Worm (Caenorhabditis elegans) whole organism, L3 larva: Measurements from ENCODE around the gene ZK669.3.

Experiments
- R02D3.7 ChIP-seq: fragments of 150-350 bp; optimal IDR thresholded peaks from 2 replicates; lab custom pipeline; 2014; ENCODE audit warnings: missing biosample characterization, missing genetic modification characterization
- ZK546.5 ChIP-seq: sonication (generic microtip); optimal IDR thresholded peaks from 2 replicates; lab custom pipeline; 2017; ENCODE audit warnings: missing biosample characterization, missing genetic modification characterization
- aly-2 ChIP-seq: fragments of 150-350 bp; optimal IDR thresholded peaks from 2 replicates; lab custom pipeline; 2014; ENCODE audit warnings: missing biosample characterization, missing genetic modification characterization
- ama-1 ChIP-seq: fragments of 150-350 bp; optimal IDR thresholded peaks from 2 replicates; lab custom pipeline; 2018
- ceh-16 ChIP-seq: sonication (generic microtip); optimal IDR thresholded peaks from 2 replicates; lab custom pipeline; 2017; ENCODE audit warnings: missing biosample characterization, missing genetic modification characterization
- ceh-28 ChIP-seq: fragments of 150-350 bp; optimal IDR thresholded peaks from 2 replicates; lab custom pipeline; 2014; ENCODE audit warnings: missing biosample characterization, missing genetic modification reagents, missing genetic modification characterization
- ceh-82 ChIP-seq: fragments of 150-350 bp; optimal IDR thresholded peaks from 2 replicates; lab custom pipeline; 2014; ENCODE audit warnings: missing biosample characterization, missing genetic modification characterization
- ceh-9 ChIP-seq: sonication (generic microtip); optimal IDR thresholded peaks from 2 replicates; lab custom pipeline; 2018; ENCODE audit warnings: missing biosample characterization, missing genetic modification characterization
- daf-12 ChIP-seq: fragments of 150-350 bp; optimal IDR thresholded peaks from 2 replicates; lab custom pipeline; 2014; ENCODE audit warnings: missing biosample characterization, missing genetic modification reagents, missing genetic modification characterization
- egl-27 ChIP-seq: sonication (generic microtip); optimal IDR thresholded peaks from 4 replicates; lab custom pipeline; 2017; ENCODE audit warnings: missing biosample characterization, missing genetic modification reagents, missing genetic modification characterization
- egl-5 ChIP-seq: fragments of 150-350 bp; optimal IDR thresholded peaks from 2 replicates; lab custom pipeline; 2017; ENCODE audit warnings: missing biosample characterization, missing genetic modification reagents, missing genetic modification characterization, inconsistent platforms
- elt-1 ChIP-seq: fragments of 150-350 bp; optimal IDR thresholded peaks from 2 replicates; lab custom pipeline; 2014; ENCODE audit warnings: missing biosample characterization, missing genetic modification characterization
- elt-2 ChIP-seq: sonication (generic microtip); optimal IDR thresholded peaks from 2 replicates; lab custom pipeline; 2016; ENCODE audit warnings: missing genetic modification reagents, mild to moderate bottlenecking, missing genetic modification characterization, missing compliant biosample characterization
- elt-3 ChIP-seq, 3 experiments: fragments of 150-350 bp in 1 of 3; sonication (generic microtip) in 2 of 3; optimal IDR thresholded peaks; 2 replicates in 2 of 3; 4 replicates in 1 of 3; lab custom pipeline; 2014 to 2017; ENCODE audit warnings: missing biosample characterization in 3 of 3, missing genetic modification characterization in 3 of 3
- eor-1 ChIP-seq, 2 experiments: fragments of 150-350 bp; optimal IDR thresholded peaks; 2 replicates each; lab custom pipeline; 2014 to 2018; ENCODE audit warnings: missing biosample characterization in 2 of 2, missing genetic modification characterization in 2 of 2
- fkh-10 ChIP-seq: sonication (generic microtip); optimal IDR thresholded peaks from 2 replicates; lab custom pipeline; 2017; ENCODE audit warnings: missing biosample characterization, missing genetic modification reagents, missing genetic modification characterization
- fkh-2 ChIP-seq: fragments of 150-350 bp; optimal IDR thresholded peaks from 2 replicates; lab custom pipeline; 2014; ENCODE audit warnings: missing biosample characterization, missing genetic modification reagents, missing genetic modification characterization
- fos-1 ChIP-seq: fragments of 150-350 bp; optimal IDR thresholded peaks from 2 replicates; lab custom pipeline; 2014; ENCODE audit warnings: missing biosample characterization, missing genetic modification characterization
- hmg-11 ChIP-seq: sonication (generic microtip); optimal IDR thresholded peaks from 2 replicates; lab custom pipeline; 2016; ENCODE audit warnings: missing genetic modification characterization, missing compliant biosample characterization
- jun-1 ChIP-seq: fragments of 150-350 bp; optimal IDR thresholded peaks from 2 replicates; lab custom pipeline; 2014; ENCODE audit warnings: missing biosample characterization, missing genetic modification reagents, missing genetic modification characterization
- lin-15B ChIP-seq: fragments of 150-350 bp; optimal IDR thresholded peaks from 2 replicates; lab custom pipeline; 2014; ENCODE audit warnings: missing biosample characterization, missing genetic modification characterization
- lin-39 ChIP-seq: fragments of 150-350 bp; optimal IDR thresholded peaks from 2 replicates; lab custom pipeline; 2018; ENCODE audit warnings: missing biosample characterization, missing genetic modification reagents, missing genetic modification characterization
- lsy-12 ChIP-seq: sonication (generic microtip); optimal IDR thresholded peaks from 2 replicates; lab custom pipeline; 2016; ENCODE audit warnings: mild to moderate bottlenecking, missing genetic modification characterization, missing compliant biosample characterization
- mdl-1 ChIP-seq: fragments of 150-350 bp; optimal IDR thresholded peaks from 2 replicates; lab custom pipeline; 2014; ENCODE audit warnings: missing biosample characterization, missing genetic modification characterization
- mml-1 ChIP-seq: fragments of 150-350 bp; sonication (generic microtip); optimal IDR thresholded peaks from 3 replicates; lab custom pipeline; 2014; ENCODE audit warnings: missing biosample characterization, missing genetic modification characterization
- nfya-1 ChIP-seq: sonication (generic microtip); optimal IDR thresholded peaks from 2 replicates; lab custom pipeline; 2017; ENCODE audit warnings: missing genetic modification characterization, mild to moderate bottlenecking, missing compliant biosample characterization, antibody characterized with exemption, moderate library complexity; ENCODE audit not compliant: insufficient read depth
- nhr-11 ChIP-seq: fragments of 150-350 bp; optimal IDR thresholded peaks from 2 replicates; lab custom pipeline; 2014; ENCODE audit warnings: missing biosample characterization, missing genetic modification characterization
- nhr-12 ChIP-seq: fragments of 150-350 bp; optimal IDR thresholded peaks from 2 replicates; lab custom pipeline; 2014; ENCODE audit warnings: missing biosample characterization, missing genetic modification characterization
- nhr-23 ChIP-seq: fragments of 150-350 bp; optimal IDR thresholded peaks from 2 replicates; lab custom pipeline; 2014; ENCODE audit warnings: missing biosample characterization, missing genetic modification reagents, missing genetic modification characterization
- nhr-237 ChIP-seq: fragments of 150-350 bp; optimal IDR thresholded peaks from 2 replicates; lab custom pipeline; 2014; ENCODE audit warnings: missing biosample characterization, missing genetic modification characterization
- nhr-25 ChIP-seq: sonication (generic microtip); optimal IDR thresholded peaks from 2 replicates; lab custom pipeline; 2017; ENCODE audit warnings: missing biosample characterization, missing genetic modification characterization
- nhr-28 ChIP-seq: fragments of 150-350 bp; optimal IDR thresholded peaks from 2 replicates; lab custom pipeline; 2014; ENCODE audit warnings: missing biosample characterization, missing genetic modification characterization
- nhr-43 ChIP-seq: sonication (generic microtip); optimal IDR thresholded peaks from 2 replicates; lab custom pipeline; 2016; ENCODE audit warnings: mild to moderate bottlenecking, missing genetic modification characterization, missing compliant biosample characterization; ENCODE audit not compliant: poor library complexity, severe bottlenecking
- nhr-67 ChIP-seq: fragments of 150-350 bp; optimal IDR thresholded peaks from 2 replicates; lab custom pipeline; 2014; ENCODE audit warnings: missing biosample characterization, missing genetic modification characterization
- nhr-76 ChIP-seq: fragments of 150-350 bp; sonication (generic microtip); optimal IDR thresholded peaks from 5 replicates; lab custom pipeline; 2014; ENCODE audit warnings: missing biosample characterization, missing genetic modification characterization
- nhr-77 ChIP-seq: fragments of 150-350 bp; optimal IDR thresholded peaks from 2 replicates; lab custom pipeline; 2014; ENCODE audit warnings: missing biosample characterization, missing genetic modification characterization
- pha-4 ChIP-seq: fragments of 150-350 bp; optimal IDR thresholded peaks from 2 replicates; lab custom pipeline; 2014; ENCODE audit warnings: missing biosample characterization, missing genetic modification reagents, missing genetic modification characterization
- pqm-1 ChIP-seq: fragments of 150-350 bp; optimal IDR thresholded peaks from 2 replicates; lab custom pipeline; 2017; ENCODE audit warnings: missing biosample characterization, missing genetic modification characterization, inconsistent platforms
- sea-2 ChIP-seq: fragments of 150-350 bp; sonication (generic microtip); optimal IDR thresholded peaks from 4 replicates; lab custom pipeline; 2014; ENCODE audit warnings: missing biosample characterization, missing genetic modification reagents, missing genetic modification characterization
- skn-1 ChIP-seq: fragments of 150-350 bp; optimal IDR thresholded peaks from 2 replicates; lab custom pipeline; 2014; ENCODE audit warnings: missing biosample characterization, missing genetic modification characterization
- snpc-4 ChIP-seq: fragments of 150-350 bp; optimal IDR thresholded peaks from 2 replicates; lab custom pipeline; 2014; ENCODE audit warnings: missing biosample characterization, missing genetic modification characterization
- tbx-2 ChIP-seq: sonication (generic microtip); optimal IDR thresholded peaks from 2 replicates; lab custom pipeline; 2016; ENCODE audit warnings: mild to moderate bottlenecking, missing genetic modification characterization, missing compliant biosample characterization
- unc-39 ChIP-seq: sonication (generic microtip); optimal IDR thresholded peaks from 4 replicates; lab custom pipeline; 2017; ENCODE audit warnings: missing biosample characterization, missing genetic modification characterization
- unc-62 ChIP-seq: fragments of 150-350 bp; sonication (generic microtip); optimal IDR thresholded peaks from 4 replicates; lab custom pipeline; 2014; ENCODE audit warnings: missing biosample characterization, missing genetic modification reagents, missing genetic modification characterization
- zag-1 ChIP-seq: fragments of 150-350 bp; optimal IDR thresholded peaks from 2 replicates; lab custom pipeline; 2014; ENCODE audit warnings: missing biosample characterization, missing genetic modification characterization
- ztf-11 ChIP-seq: fragments of 150-350 bp; optimal IDR thresholded peaks from 2 replicates; lab custom pipeline; 2014; ENCODE audit warnings: missing biosample characterization, missing genetic modification characterization
- ztf-4 ChIP-seq: fragments of 150-350 bp; optimal IDR thresholded peaks from 2 replicates; lab custom pipeline; 2014; ENCODE audit warnings: missing biosample characterization, missing genetic modification characterization

ZK669.3 gene

DNA sequence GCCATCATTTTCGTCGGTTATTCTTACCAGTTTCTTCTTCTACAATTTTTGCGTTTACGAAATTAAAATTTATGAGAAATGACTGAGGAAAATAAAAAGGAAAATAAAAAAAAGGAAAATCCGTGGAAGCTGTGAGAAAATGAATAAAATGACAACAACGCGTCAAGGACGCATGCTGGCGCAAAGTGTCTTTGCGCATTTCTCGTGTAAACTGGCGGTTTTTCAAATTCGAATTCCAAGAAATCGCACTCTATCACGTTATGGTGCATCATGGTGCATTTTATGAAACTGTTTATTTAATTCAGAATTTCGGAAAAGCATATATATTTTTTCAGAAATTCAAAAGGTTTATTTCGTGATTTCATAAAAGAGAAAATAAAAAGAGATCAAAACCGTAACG is 4.2 kb downstream of the ZK669.3 start, which contains the start of gene dbt-1:
Gene dbt-1 (minus strand): TSS at position 39 of the 400 bp plus-strand sequence.
- TF ChIP-seq eor-1 (tag; optimal IDR thresholded peaks at IDR 0.05; lab: Kevin White, UChicago) (no peak), aly-2 (tag; lab: Kevin White, UChicago) (no peak), fkh-10 (GFP tag; lab: Kevin White, UChicago) (no peak), nhr-67 (no peak), ceh-28 (tag; lab: Kevin White, UChicago) (peak; percentile 63), lin-15B (tag; lab: Kevin White, UChicago) (peak; percentile 77), ZK546.5 (tag; lab: Kevin White, UChicago) (no peak), unc-39 (tag; lab: Kevin White, UChicago) (no peak), lin-39 (tag; lab: Kevin White, UChicago) (peak; percentile 84), nhr-77 (peak; percentile 67), zag-1 (tag; lab: Kevin White, UChicago) (no peak), elt-3 (tag; optimal IDR thresholded peaks at IDR 0.05; lab: Kevin White, UChicago) (no peak), tbx-2 (tag; lab: Kevin White, UChicago) (peak; percentile 62), nhr-23 (tag; lab: Kevin White, UChicago) (peak; percentile 79), nhr-11 (peak; percentile 22), nfya-1 (tag; lab: Kevin White, UChicago) (peak; percentile 86), fos-1 (tag; lab: Kevin White, UChicago) (no peak), unc-62 (no peak), ztf-11 (tag; lab: Kevin White, UChicago) (no peak), ceh-82 (tag; lab: Kevin White, UChicago) (peak; percentile 29), elt-1 (tag; lab: Kevin White, UChicago) (no peak), mdl-1 (peak; percentile 44), pha-4 (peak; percentile 81), skn-1 (tag; lab: Kevin White, UChicago) (no peak), hmg-11 (tag; lab: Kevin White, UChicago) (peak; percentile 79), mml-1 (tag; lab: Kevin White, UChicago) (no peak), ama-1 (lab: Kevin White, UChicago) (peak; percentile 65), nhr-76 (tag; lab: Kevin White, UChicago) (no peak), R02D3.7 (tag; lab: Kevin White, UChicago) (peak; percentile 75), egl-5 (tag; lab: Kevin White, UChicago) (no peak), ceh-9 (tag; lab: Kevin White, UChicago) (no peak), nhr-25 (tag; lab: Kevin White, UChicago) (peak; percentile 78), jun-1 (peak; percentile 75), lsy-12 (tag; lab: Kevin White, UChicago) (peak; percentile 68), daf-12 (tag; lab: Kevin White, UChicago) (no peak), snpc-4 (tag; lab: Kevin White, UChicago) (peak; percentile 39), nhr-43 (peak; percentile 70), egl-27 (tag; lab: Kevin White, UChicago) (no peak), fkh-2 (tag; lab: Kevin White, UChicago) (no peak), nhr-12 (tag; lab: Kevin White, UChicago) (no peak), ceh-16 (tag; lab: Kevin White, UChicago) (no peak), pqm-1 (tag; lab: Kevin White, UChicago) (peak; percentile 36), sea-2 (GFP tag; lab: Kevin White, UChicago) (no peak), nhr-237 (tag; lab: Kevin White, UChicago) (no peak), nhr-28 (tag; lab: Kevin White, UChicago) (no peak), elt-2 (tag; lab: Kevin White, UChicago) (peak; percentile 42), ztf-4 (tag; lab: Kevin White, UChicago) (peak; percentile 49)
- TF ChIP-seq, all 47 proteins: peak for 22
